Fruit fly (Drosophila melanogaster) whole organism, adult: ENCODE results near the gene CG31122.
A peak's percentile ranks its signal among the peaks of the same experiment; 100 is the strongest.

Experiments used
- CG1620 ChIP-seq: fragments of 200-800 bp; sonication (Bioruptor generic); optimal IDR thresholded peaks from 2 replicates; lab custom pipeline; 2016; ENCODE audit warnings: missing biosample characterization, missing genetic modification characterization
- CG7045 ChIP-seq: fragments of 200-800 bp; sonication (Bioruptor generic); optimal IDR thresholded peaks from 2 replicates; lab custom pipeline; 2017; ENCODE audit warnings: missing biosample characterization, mild to moderate bottlenecking, missing genetic modification characterization
- CG7101 ChIP-seq: fragments of 200-800 bp; sonication (Bioruptor generic); optimal IDR thresholded peaks from 2 replicates; lab custom pipeline; 2018; ENCODE audit warnings: missing biosample characterization, mild to moderate bottlenecking, missing genetic modification characterization, moderate library complexity
- Hr96 ChIP-seq: fragments of 200-800 bp; sonication (Bioruptor generic); optimal IDR thresholded peaks from 2 replicates; lab custom pipeline; 2016; ENCODE audit warnings: missing biosample characterization, missing genetic modification characterization
- bab1 ChIP-seq: fragments of 200-800 bp; sonication (Bioruptor generic); optimal IDR thresholded peaks from 3 replicates; lab custom pipeline; 2019; ENCODE audit warnings: missing biosample characterization, mild to moderate bottlenecking, missing genetic modification characterization, moderate library complexity
- kay ChIP-seq: fragments of 200-800 bp; sonication (Bioruptor generic); peaks from one replicate; lab custom pipeline; 2016; ENCODE audit warnings: missing biosample characterization, missing genetic modification characterization, borderline replicate concordance
- tj ChIP-seq: fragments of 200-800 bp; sonication (Bioruptor generic); optimal IDR thresholded peaks from 3 replicates; lab custom pipeline; 2017; ENCODE audit warnings: missing biosample characterization, mild to moderate bottlenecking, missing genetic modification characterization, moderate library complexity
- toe ChIP-seq: fragments of 200-800 bp; sonication (Bioruptor generic); optimal IDR thresholded peaks from 2 replicates; lab custom pipeline; 2016; ENCODE audit warnings: missing biosample characterization, missing genetic modification characterization

dm6 chr3R:18438181-18438826, 25.6 kb upstream of the CG31122 start:
- TF ChIP-seq CG1620 (GFP tag; lab: Kevin White, UChicago) = peak; percentile 78
- TF ChIP-seq kay (GFP tag; lab: Kevin White, UChicago) = no peak
- peak; percentile 62 for TF ChIP-seq Hr96 (GFP tag; lab: Kevin White, UChicago)
- peak; percentile 92 for TF ChIP-seq CG7045 (GFP tag; lab: Kevin White, UChicago)
- peak; percentile 64 for TF ChIP-seq toe
- peak; percentile 92 for TF ChIP-seq tj (GFP tag; lab: Kevin White, UChicago)
- no peak for TF ChIP-seq bab1 (GFP tag; lab: Kevin White, UChicago)
- peak; percentile 87 for TF ChIP-seq CG7101 (tag; lab: Kevin White, UChicago)
